Fruit fly (Drosophila melanogaster) whole organism, embryonic: Measurements from ENCODE around the gene CG43245.

Experiments used
- Abd-B ChIP-seq: fragments of 200-800 bp; sonication (Bioruptor generic); optimal IDR thresholded peaks from 2 replicates; lab custom pipeline; 2018; ENCODE audit warnings: missing biosample characterization, mild to moderate bottlenecking, missing genetic modification characterization, moderate library complexity
- Awh ChIP-seq: fragments of 200-800 bp; sonication (Bioruptor generic); IDR thresholded peaks from 2 replicates; pipeline ENCODE4, ENCODE4 v1.3.6; 2022; ENCODE audit warnings: missing biosample characterization, missing genetic modification characterization
- CG10979 ChIP-seq: fragments of 200-800 bp; sonication (Bioruptor generic); optimal IDR thresholded peaks from 2 replicates; lab custom pipeline; 2018; ENCODE audit warnings: missing biosample characterization, mild to moderate bottlenecking, missing genetic modification characterization, moderate library complexity
- CG12071 ChIP-seq: fragments of 200-800 bp; sonication (Bioruptor generic); optimal IDR thresholded peaks from 3 replicates; lab custom pipeline; 2018; ENCODE audit warnings: missing biosample characterization, mild to moderate bottlenecking, missing genetic modification characterization
- CG12104 ChIP-seq: fragments of 200-800 bp; sonication (Bioruptor generic); optimal IDR thresholded peaks from 3 replicates; lab custom pipeline; 2016; ENCODE audit warnings: missing biosample characterization, missing genetic modification characterization
- CG15073 ChIP-seq: fragments of 200-800 bp; sonication (Bioruptor generic); optimal IDR thresholded peaks from 2 replicates; lab custom pipeline; 2016; ENCODE audit warnings: missing biosample characterization, missing genetic modification characterization
- CG15696 ChIP-seq: fragments of 200-800 bp; sonication (Bioruptor generic); optimal IDR thresholded peaks from 2 replicates; lab custom pipeline; 2019; ENCODE audit warnings: missing biosample characterization, mild to moderate bottlenecking, missing genetic modification characterization, moderate library complexity
- CG1603 ChIP-seq: fragments of 200-800 bp; sonication (Bioruptor generic); optimal IDR thresholded peaks from 2 replicates; lab custom pipeline; 2019; ENCODE audit warnings: missing biosample characterization, mild to moderate bottlenecking, missing genetic modification characterization, moderate library complexity
- CG17361 ChIP-seq: fragments of 200-800 bp; sonication (Bioruptor generic); IDR thresholded peaks from 3 replicates; pipeline ENCODE4 v1.3.6; 2022; ENCODE audit warnings: missing biosample characterization, missing genetic modification characterization
- CG1792 ChIP-seq: fragments of 200-800 bp; sonication (Bioruptor generic); optimal IDR thresholded peaks from 2 replicates; lab custom pipeline; 2016; ENCODE audit warnings: missing biosample characterization, missing genetic modification characterization
- CG18476 ChIP-seq: fragments of 200-800 bp; sonication (Bioruptor generic); optimal IDR thresholded peaks from 2 replicates; lab custom pipeline; 2016; ENCODE audit warnings: missing biosample characterization, mild to moderate bottlenecking, missing genetic modification characterization
- CG2120 ChIP-seq: fragments of 200-800 bp; sonication (Bioruptor generic); optimal IDR thresholded peaks from 3 replicates; lab custom pipeline; 2016; ENCODE audit warnings: missing biosample characterization, missing genetic modification characterization
- CG31365 ChIP-seq: fragments of 200-800 bp; sonication (Bioruptor generic); optimal IDR thresholded peaks from 2 replicates; lab custom pipeline; 2018; ENCODE audit warnings: missing biosample characterization, mild to moderate bottlenecking, missing genetic modification characterization
- CG33557 ChIP-seq: fragments of 200-800 bp; sonication (Bioruptor generic); optimal IDR thresholded peaks from 2 replicates; lab custom pipeline; 2019; ENCODE audit warnings: missing biosample characterization, mild to moderate bottlenecking, missing genetic modification characterization, moderate library complexity
- CG4707 ChIP-seq: fragments of 200-800 bp; sonication (Bioruptor generic); optimal IDR thresholded peaks from 2 replicates; lab custom pipeline; 2018; ENCODE audit warnings: missing biosample characterization, mild to moderate bottlenecking, missing genetic modification characterization, moderate library complexity
- CG5180 ChIP-seq: fragments of 200-800 bp; sonication (Bioruptor generic); optimal IDR thresholded peaks from 3 replicates; lab custom pipeline; 2017; ENCODE audit warnings: missing biosample characterization, missing genetic modification characterization, mild to moderate bottlenecking, moderate library complexity, missing genetic modification reagents
- CG6813 ChIP-seq: fragments of 200-800 bp; sonication (Bioruptor generic); optimal IDR thresholded peaks from 2 replicates; lab custom pipeline; 2017; ENCODE audit warnings: missing biosample characterization, missing genetic modification characterization, mild to moderate bottlenecking, moderate library complexity, missing genetic modification reagents
- CG7786 ChIP-seq: fragments of 200-800 bp; sonication (Bioruptor generic); optimal IDR thresholded peaks from 2 replicates; lab custom pipeline; 2016; ENCODE audit warnings: missing biosample characterization, missing genetic modification characterization
- CG8359 ChIP-seq: fragments of 200-800 bp; sonication (Bioruptor generic); optimal IDR thresholded peaks from 2 replicates; lab custom pipeline; 2017; ENCODE audit warnings: missing biosample characterization, mild to moderate bottlenecking, missing genetic modification characterization, borderline replicate concordance
- CG9437 ChIP-seq: fragments of 200-800 bp; sonication (Bioruptor generic); optimal IDR thresholded peaks from 2 replicates; lab custom pipeline; 2018; ENCODE audit warnings: missing biosample characterization, mild to moderate bottlenecking, missing genetic modification characterization
- CG9817 ChIP-seq: fragments of 200-800 bp; sonication (Bioruptor generic); optimal IDR thresholded peaks from 2 replicates; lab custom pipeline; 2018; ENCODE audit warnings: missing biosample characterization, mild to moderate bottlenecking, missing genetic modification characterization, moderate library complexity
- Dad ChIP-seq: fragments of 200-800 bp; sonication (Bioruptor generic); optimal IDR thresholded peaks from 3 replicates; lab custom pipeline; 2016; ENCODE audit warnings: missing biosample characterization, missing genetic modification characterization
- Lhr ChIP-seq: fragments of 200-800 bp; sonication (Bioruptor generic); optimal IDR thresholded peaks from 3 replicates; lab custom pipeline; 2017; ENCODE audit warnings: mild to moderate bottlenecking, missing biosample characterization, missing genetic modification reagents, missing genetic modification characterization
- Meics ChIP-seq: fragments of 200-800 bp; sonication (Bioruptor generic); optimal IDR thresholded peaks from 2 replicates; lab custom pipeline; 2017; ENCODE audit warnings: missing biosample characterization, mild to moderate bottlenecking, missing genetic modification characterization
- Optix ChIP-seq: fragments of 200-800 bp; sonication (Bioruptor generic); IDR thresholded peaks from 3 replicates; pipeline ENCODE4 v1.3.6; 2022; ENCODE audit warnings: missing biosample characterization, missing genetic modification characterization
- Spps ChIP-seq: fragments of 200-800 bp; sonication (Bioruptor generic); optimal IDR thresholded peaks from 2 replicates; lab custom pipeline; 2018; ENCODE audit warnings: missing biosample characterization, mild to moderate bottlenecking, missing genetic modification characterization
- TFAM ChIP-seq: fragments of 200-800 bp; sonication (Bioruptor generic); optimal IDR thresholded peaks from 2 replicates; lab custom pipeline; 2017; ENCODE audit warnings: missing biosample characterization, missing genetic modification characterization, inconsistent platforms
- Vsx1 ChIP-seq: fragments of 200-800 bp; sonication (Bioruptor generic); optimal IDR thresholded peaks from 2 replicates; lab custom pipeline; 2017; ENCODE audit warnings: missing biosample characterization, mild to moderate bottlenecking, missing genetic modification characterization, missing genetic modification reagents
- Xbp1 ChIP-seq: fragments of 200-800 bp; sonication (Bioruptor generic); optimal IDR thresholded peaks from 3 replicates; lab custom pipeline; 2016; ENCODE audit warnings: missing biosample characterization, mild to moderate bottlenecking, missing genetic modification characterization
- Xrp1 ChIP-seq: fragments of 200-800 bp; sonication (Bioruptor generic); IDR thresholded peaks from 2 replicates; pipeline ENCODE4 v1.3.6; 2022; ENCODE audit warnings: missing biosample characterization, missing genetic modification characterization
- az2 ChIP-seq: fragments of 200-800 bp; sonication (Bioruptor generic); optimal IDR thresholded peaks from 3 replicates; lab custom pipeline; 2016; ENCODE audit warnings: missing biosample characterization, missing genetic modification characterization
- bcd ChIP-seq: fragments of 200-800 bp; sonication (Bioruptor generic); optimal IDR thresholded peaks from 2 replicates; lab custom pipeline; 2017; ENCODE audit warnings: missing biosample characterization, mild to moderate bottlenecking, missing genetic modification characterization
- bowl ChIP-seq: fragments of 200-800 bp; sonication (Bioruptor generic); IDR thresholded peaks from 2 replicates; pipeline ENCODE4 v1.3.6; 2022; ENCODE audit warnings: missing biosample characterization, missing genetic modification characterization
- dmrt11E ChIP-seq: fragments of 200-800 bp; sonication (Bioruptor generic); optimal IDR thresholded peaks from 3 replicates; lab custom pipeline; 2018; ENCODE audit warnings: missing biosample characterization, mild to moderate bottlenecking, missing genetic modification characterization, moderate library complexity
- eve ChIP-seq, 2 experiments: fragments of >200 bp; optimal IDR thresholded peaks; 2 replicates each; lab custom pipeline; 2017; ENCODE audit warnings: missing biosample characterization in 2 of 2, missing genetic modification characterization in 2 of 2
- ewg ChIP-seq: fragments of 200-800 bp; sonication (Bioruptor generic); optimal IDR thresholded peaks from 3 replicates; lab custom pipeline; 2017; ENCODE audit warnings: mild to moderate bottlenecking, missing biosample characterization, missing genetic modification reagents, missing genetic modification characterization
- fd102C ChIP-seq: fragments of 200-800 bp; sonication (Bioruptor generic); optimal IDR thresholded peaks from 2 replicates; lab custom pipeline; 2018; ENCODE audit warnings: missing biosample characterization, mild to moderate bottlenecking, missing genetic modification characterization, moderate library complexity
- ftz-f1 ChIP-seq: fragments of 200-800 bp; sonication (Bioruptor generic); optimal IDR thresholded peaks from 2 replicates; lab custom pipeline; 2016; ENCODE audit warnings: missing biosample characterization, missing genetic modification characterization
- fu2 ChIP-seq: fragments of 200-800 bp; sonication (Bioruptor generic); optimal IDR thresholded peaks from 2 replicates; lab custom pipeline; 2016; ENCODE audit warnings: missing biosample characterization, missing genetic modification characterization
- jigr1 ChIP-seq: fragments of 200-800 bp; sonication (Bioruptor generic); IDR thresholded peaks from 3 replicates; pipeline ENCODE4 v1.3.6; 2022; ENCODE audit warnings: missing biosample characterization, missing genetic modification characterization
- lilli ChIP-seq: fragments of 200-800 bp; sonication (Bioruptor generic); optimal IDR thresholded peaks from 3 replicates; lab custom pipeline; 2016; ENCODE audit warnings: missing biosample characterization, missing genetic modification characterization
- peb ChIP-seq: fragments of 200-800 bp; sonication (Bioruptor generic); IDR thresholded peaks from 2 replicates; pipeline ENCODE4 v1.3.6; 2022; ENCODE audit warnings: missing biosample characterization, missing genetic modification characterization
- shn ChIP-seq: fragments of 200-800 bp; sonication (Bioruptor generic); optimal IDR thresholded peaks from 3 replicates; lab custom pipeline; 2016; ENCODE audit warnings: missing biosample characterization, missing genetic modification characterization
- sna ChIP-seq: fragments of 200-800 bp; sonication (Bioruptor generic); IDR thresholded peaks from 2 replicates; pipeline ENCODE4 v1.3.6; 2022; ENCODE audit warnings: missing biosample characterization, missing genetic modification characterization; ENCODE audit not compliant: partially characterized antibody
- ssp ChIP-seq: fragments of 200-800 bp; sonication (Bioruptor generic); IDR thresholded peaks from 2 replicates; pipeline ENCODE4 v1.3.6; 2022; ENCODE audit warnings: missing biosample characterization, missing genetic modification characterization
- sug ChIP-seq: fragments of 200-800 bp; optimal IDR thresholded peaks from 2 replicates; lab custom pipeline; 2019; ENCODE audit warnings: missing biosample characterization, mild to moderate bottlenecking, missing genetic modification characterization, moderate library complexity
- trem ChIP-seq: fragments of 200-800 bp; optimal IDR thresholded peaks from 3 replicates; lab custom pipeline; 2019; ENCODE audit warnings: missing biosample characterization, mild to moderate bottlenecking, missing genetic modification characterization, moderate library complexity
- vnd ChIP-seq: fragments of 200-800 bp; sonication (Bioruptor generic); IDR thresholded peaks from 3 replicates; pipeline ENCODE4 v1.3.6; 2022; ENCODE audit warnings: missing biosample characterization, missing genetic modification characterization; ENCODE audit not compliant: partially characterized antibody

CG43245 gene

dm6 chr3L:10759793-10760651 lies 11.7 kb upstream of the CG43245 start (continued):
- TF ChIP-seq lilli (GFP tag; lab: Kevin White, UChicago) (peak; percentile 35), trem (tag; lab: Kevin White, UChicago) (peak; percentile 49), CG18476 (GFP tag; lab: Kevin White, UChicago) (peak; percentile 39), CG33557 (no peak), CG10979 (tag; lab: Kevin White, UChicago) (peak; percentile 81), eve (GFP tag; optimal IDR thresholded peaks at IDR 0.05; lab: Kevin White, UChicago) (peak in 1 of 2 experiments; percentile 77), Optix (GFP tag; lab: Robert Waterston, UW) (no peak), CG31365 (tag; lab: Kevin White, UChicago) (no peak), CG9437 (GFP tag; lab: Kevin White, UChicago) (peak; percentile 68), CG15696 (no peak), TFAM (GFP tag; lab: Kevin White, UChicago) (no peak), Awh (GFP tag; lab: Robert Waterston, UW) (0 out of 2 replicates have a peak, but pooled peaks have one; percentile 34), bcd (GFP tag; lab: Kevin White, UChicago) (peak; percentile 66), CG6813 (GFP tag; lab: Kevin White, UChicago) (peak; percentile 15), bowl (no peak), sug (tag; lab: Kevin White, UChicago) (no peak), fd102C (GFP tag; lab: Kevin White, UChicago) (no peak), CG8359 (peak; percentile 27), ewg (GFP tag; lab: Kevin White, UChicago) (peak; percentile 65), Dad (GFP tag; lab: Kevin White, UChicago) (no peak), CG12104 (peak; percentile 24), fu2 (GFP tag; lab: Kevin White, UChicago) (peak; percentile 4), CG12071 (GFP tag; lab: Kevin White, UChicago) (no peak), Meics (GFP tag; lab: Kevin White, UChicago) (peak; percentile 57), vnd (GFP tag; lab: Robert Waterston, UW) (no peak), peb (no peak), sna (no peak), ssp (GFP tag; lab: Robert Waterston, UW) (0 out of 2 replicates have a peak, but pooled peaks have one; percentile 25), CG5180 (GFP tag; lab: Kevin White, UChicago) (peak; percentile 49), CG15073 (no peak), CG1603 (tag; lab: Kevin White, UChicago) (peak; percentile 16), Spps (no peak), jigr1 (0 out of 3 replicates have a peak, but pooled peaks have one; percentile 30), CG4707 (no peak), shn (GFP tag; lab: Kevin White, UChicago) (peak; percentile 10), CG9817 (tag; lab: Kevin White, UChicago) (no peak), CG1792 (GFP tag; lab: Kevin White, UChicago) (no peak), Xbp1 (GFP tag; lab: Kevin White, UChicago) (peak; percentile 72), CG7786 (GFP tag; lab: Kevin White, UChicago) (peak; percentile 23), ftz-f1 (GFP tag; lab: Kevin White, UChicago) (no peak), dmrt11E (tag; lab: Kevin White, UChicago) (peak; percentile 55), CG2120 (peak; percentile 29), Lhr (GFP tag; lab: Kevin White, UChicago) (peak; percentile 25), az2 (GFP tag; lab: Kevin White, UChicago) (peak; percentile 63), Vsx1 (GFP tag; lab: Kevin White, UChicago) (peak; percentile 45), CG17361 (GFP tag; lab: Robert Waterston, UW) (peak; percentile 85), Abd-B (peak; percentile 67), Xrp1 (GFP tag; lab: Robert Waterston, UW) (peak; percentile 57; the same call in 1 of the 2 replicates)
